Worm (Caenorhabditis elegans) whole organism, L3 larva: ENCODE results near the gene ops-1.

ENCODE experiments used
- R02D3.7 ChIP-seq: fragments of 150-350 bp; optimal IDR thresholded peaks from 2 replicates; lab custom pipeline; 2014; ENCODE audit warnings: missing biosample characterization, missing genetic modification characterization
- ZK546.5 ChIP-seq: sonication (generic microtip); optimal IDR thresholded peaks from 2 replicates; lab custom pipeline; 2017; ENCODE audit warnings: missing biosample characterization, missing genetic modification characterization
- aly-2 ChIP-seq: fragments of 150-350 bp; optimal IDR thresholded peaks from 2 replicates; lab custom pipeline; 2014; ENCODE audit warnings: missing biosample characterization, missing genetic modification characterization
- ama-1 ChIP-seq: fragments of 150-350 bp; optimal IDR thresholded peaks from 2 replicates; lab custom pipeline; 2018
- ceh-16 ChIP-seq: sonication (generic microtip); optimal IDR thresholded peaks from 2 replicates; lab custom pipeline; 2017; ENCODE audit warnings: missing biosample characterization, missing genetic modification characterization
- ceh-28 ChIP-seq: fragments of 150-350 bp; optimal IDR thresholded peaks from 2 replicates; lab custom pipeline; 2014; ENCODE audit warnings: missing biosample characterization, missing genetic modification reagents, missing genetic modification characterization
- ceh-9 ChIP-seq: sonication (generic microtip); optimal IDR thresholded peaks from 2 replicates; lab custom pipeline; 2018; ENCODE audit warnings: missing biosample characterization, missing genetic modification characterization
- daf-12 ChIP-seq: fragments of 150-350 bp; optimal IDR thresholded peaks from 2 replicates; lab custom pipeline; 2014; ENCODE audit warnings: missing biosample characterization, missing genetic modification reagents, missing genetic modification characterization
- egl-5 ChIP-seq: fragments of 150-350 bp; optimal IDR thresholded peaks from 2 replicates; lab custom pipeline; 2017; ENCODE audit warnings: missing biosample characterization, missing genetic modification reagents, missing genetic modification characterization, inconsistent platforms
- elt-2 ChIP-seq: sonication (generic microtip); optimal IDR thresholded peaks from 2 replicates; lab custom pipeline; 2016; ENCODE audit warnings: missing genetic modification reagents, mild to moderate bottlenecking, missing genetic modification characterization, missing compliant biosample characterization
- elt-3 ChIP-seq, 3 experiments: fragments of 150-350 bp in 1 of 3; sonication (generic microtip) in 2 of 3; optimal IDR thresholded peaks; 2 replicates in 2 of 3; 4 replicates in 1 of 3; lab custom pipeline; 2014 to 2017; ENCODE audit warnings: missing biosample characterization in 3 of 3, missing genetic modification characterization in 3 of 3
- eor-1 ChIP-seq, 2 experiments: fragments of 150-350 bp; optimal IDR thresholded peaks; 2 replicates each; lab custom pipeline; 2014 to 2018; ENCODE audit warnings: missing biosample characterization in 2 of 2, missing genetic modification characterization in 2 of 2
- fkh-10 ChIP-seq: sonication (generic microtip); optimal IDR thresholded peaks from 2 replicates; lab custom pipeline; 2017; ENCODE audit warnings: missing biosample characterization, missing genetic modification reagents, missing genetic modification characterization
- fkh-2 ChIP-seq: fragments of 150-350 bp; optimal IDR thresholded peaks from 2 replicates; lab custom pipeline; 2014; ENCODE audit warnings: missing biosample characterization, missing genetic modification reagents, missing genetic modification characterization
- fos-1 ChIP-seq: fragments of 150-350 bp; optimal IDR thresholded peaks from 2 replicates; lab custom pipeline; 2014; ENCODE audit warnings: missing biosample characterization, missing genetic modification characterization
- hmg-11 ChIP-seq: sonication (generic microtip); optimal IDR thresholded peaks from 2 replicates; lab custom pipeline; 2016; ENCODE audit warnings: missing genetic modification characterization, missing compliant biosample characterization
- jun-1 ChIP-seq: fragments of 150-350 bp; optimal IDR thresholded peaks from 2 replicates; lab custom pipeline; 2014; ENCODE audit warnings: missing biosample characterization, missing genetic modification reagents, missing genetic modification characterization
- lin-15B ChIP-seq: fragments of 150-350 bp; optimal IDR thresholded peaks from 2 replicates; lab custom pipeline; 2014; ENCODE audit warnings: missing biosample characterization, missing genetic modification characterization
- lin-39 ChIP-seq: fragments of 150-350 bp; optimal IDR thresholded peaks from 2 replicates; lab custom pipeline; 2018; ENCODE audit warnings: missing biosample characterization, missing genetic modification reagents, missing genetic modification characterization
- mml-1 ChIP-seq: fragments of 150-350 bp; sonication (generic microtip); optimal IDR thresholded peaks from 3 replicates; lab custom pipeline; 2014; ENCODE audit warnings: missing biosample characterization, missing genetic modification characterization
- nfya-1 ChIP-seq: sonication (generic microtip); optimal IDR thresholded peaks from 2 replicates; lab custom pipeline; 2017; ENCODE audit warnings: missing genetic modification characterization, mild to moderate bottlenecking, missing compliant biosample characterization, antibody characterized with exemption, moderate library complexity; ENCODE audit not compliant: insufficient read depth
- nhr-11 ChIP-seq: fragments of 150-350 bp; optimal IDR thresholded peaks from 2 replicates; lab custom pipeline; 2014; ENCODE audit warnings: missing biosample characterization, missing genetic modification characterization
- nhr-12 ChIP-seq: fragments of 150-350 bp; optimal IDR thresholded peaks from 2 replicates; lab custom pipeline; 2014; ENCODE audit warnings: missing biosample characterization, missing genetic modification characterization
- nhr-23 ChIP-seq: fragments of 150-350 bp; optimal IDR thresholded peaks from 2 replicates; lab custom pipeline; 2014; ENCODE audit warnings: missing biosample characterization, missing genetic modification reagents, missing genetic modification characterization
- nhr-237 ChIP-seq: fragments of 150-350 bp; optimal IDR thresholded peaks from 2 replicates; lab custom pipeline; 2014; ENCODE audit warnings: missing biosample characterization, missing genetic modification characterization
- nhr-25 ChIP-seq: sonication (generic microtip); optimal IDR thresholded peaks from 2 replicates; lab custom pipeline; 2017; ENCODE audit warnings: missing biosample characterization, missing genetic modification characterization
- nhr-43 ChIP-seq: sonication (generic microtip); optimal IDR thresholded peaks from 2 replicates; lab custom pipeline; 2016; ENCODE audit warnings: mild to moderate bottlenecking, missing genetic modification characterization, missing compliant biosample characterization; ENCODE audit not compliant: poor library complexity, severe bottlenecking
- nhr-67 ChIP-seq: fragments of 150-350 bp; optimal IDR thresholded peaks from 2 replicates; lab custom pipeline; 2014; ENCODE audit warnings: missing biosample characterization, missing genetic modification characterization
- nhr-76 ChIP-seq: fragments of 150-350 bp; sonication (generic microtip); optimal IDR thresholded peaks from 5 replicates; lab custom pipeline; 2014; ENCODE audit warnings: missing biosample characterization, missing genetic modification characterization
- nhr-77 ChIP-seq: fragments of 150-350 bp; optimal IDR thresholded peaks from 2 replicates; lab custom pipeline; 2014; ENCODE audit warnings: missing biosample characterization, missing genetic modification characterization
- pha-4 ChIP-seq: fragments of 150-350 bp; optimal IDR thresholded peaks from 2 replicates; lab custom pipeline; 2014; ENCODE audit warnings: missing biosample characterization, missing genetic modification reagents, missing genetic modification characterization
- pqm-1 ChIP-seq: fragments of 150-350 bp; optimal IDR thresholded peaks from 2 replicates; lab custom pipeline; 2017; ENCODE audit warnings: missing biosample characterization, missing genetic modification characterization, inconsistent platforms
- sea-2 ChIP-seq: fragments of 150-350 bp; sonication (generic microtip); optimal IDR thresholded peaks from 4 replicates; lab custom pipeline; 2014; ENCODE audit warnings: missing biosample characterization, missing genetic modification reagents, missing genetic modification characterization
- snpc-4 ChIP-seq: fragments of 150-350 bp; optimal IDR thresholded peaks from 2 replicates; lab custom pipeline; 2014; ENCODE audit warnings: missing biosample characterization, missing genetic modification characterization
- unc-62 ChIP-seq: fragments of 150-350 bp; sonication (generic microtip); optimal IDR thresholded peaks from 4 replicates; lab custom pipeline; 2014; ENCODE audit warnings: missing biosample characterization, missing genetic modification reagents, missing genetic modification characterization
- ztf-11 ChIP-seq: fragments of 150-350 bp; optimal IDR thresholded peaks from 2 replicates; lab custom pipeline; 2014; ENCODE audit warnings: missing biosample characterization, missing genetic modification characterization
- ztf-4 ChIP-seq: fragments of 150-350 bp; optimal IDR thresholded peaks from 2 replicates; lab custom pipeline; 2014; ENCODE audit warnings: missing biosample characterization, missing genetic modification characterization

ops-1 gene

DNA sequence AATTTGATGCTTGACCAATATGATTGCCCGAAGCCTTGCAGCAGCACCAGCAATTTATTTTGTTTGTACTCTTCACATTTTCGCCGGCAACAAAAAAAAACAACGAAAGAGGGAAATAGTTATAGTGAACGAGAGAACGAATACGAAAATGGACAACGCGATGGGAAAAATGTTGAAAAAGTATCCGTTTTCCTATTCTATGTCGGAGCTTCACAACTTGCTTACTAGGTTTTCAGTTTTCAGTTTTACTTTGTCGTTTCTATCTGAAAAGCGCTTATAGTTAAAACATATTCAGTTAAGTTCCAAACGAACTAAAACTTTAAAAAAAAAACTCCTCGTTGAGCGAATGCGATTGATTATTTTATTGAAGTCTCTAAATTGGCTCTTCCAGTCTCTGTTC lies 44.0 kb upstream of the ops-1 start:
- TF ChIP-seq egl-5 (tag; lab: Kevin White, UChicago) (no peak), mml-1 (no peak), R02D3.7 (tag; lab: Kevin White, UChicago) (no peak), fos-1 (tag; lab: Kevin White, UChicago) (no peak), ceh-9 (tag; lab: Kevin White, UChicago) (no peak), ceh-28 (tag; lab: Kevin White, UChicago) (no peak), daf-12 (tag; lab: Kevin White, UChicago) (no peak)

DNA sequence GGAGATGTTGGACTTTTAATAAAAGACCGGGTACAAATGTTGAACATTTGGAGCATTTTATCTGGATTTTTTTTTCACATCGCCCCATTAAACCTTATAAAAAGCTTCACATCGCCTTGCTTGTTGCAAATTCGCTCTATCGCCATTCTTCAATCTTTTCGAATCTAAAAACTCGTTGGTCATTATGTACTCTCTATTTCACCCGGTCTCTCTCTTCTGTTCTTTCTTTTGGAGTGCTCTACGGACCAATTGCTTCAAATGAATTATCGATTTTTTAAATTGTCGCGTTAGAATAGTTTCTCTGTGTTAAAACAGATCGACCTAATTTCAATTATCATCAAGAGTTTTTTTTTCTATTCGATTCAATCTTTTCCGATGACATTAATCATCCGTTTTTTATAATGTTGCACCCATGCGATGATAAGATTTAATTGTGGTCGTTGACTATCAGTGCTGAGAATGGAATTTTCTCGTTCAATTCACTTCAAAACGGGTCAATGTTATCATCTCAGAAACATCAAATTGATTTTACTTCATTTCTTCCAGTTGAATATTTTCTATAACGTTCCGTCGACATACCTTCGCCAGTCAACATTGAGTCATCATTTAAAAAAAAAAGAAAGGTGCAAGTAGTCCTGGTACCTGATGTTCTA lies 43.3 kb upstream of the ops-1 start:
- TF ChIP-seq unc-62 (GFP tag; lab: Kevin White, UChicago) = no peak
- peak; percentile 71 for TF ChIP-seq elt-2 (tag; lab: Kevin White, UChicago)
- no peak for TF ChIP-seq ama-1 (lab: Kevin White, UChicago)
- no peak for TF ChIP-seq nhr-77 (tag; lab: Kevin White, UChicago)
- TF ChIP-seq ZK546.5 (tag; lab: Kevin White, UChicago) = no peak
- no peak for TF ChIP-seq nhr-11
- TF ChIP-seq lin-15B (tag; lab: Kevin White, UChicago) = peak; percentile 53
- no peak for TF ChIP-seq fkh-10
- TF ChIP-seq ztf-11 (tag; lab: Kevin White, UChicago) = no peak
- TF ChIP-seq pha-4 (tag; lab: Kevin White, UChicago) = no peak
- peak; percentile 19 for TF ChIP-seq snpc-4 (tag; lab: Kevin White, UChicago)
- TF ChIP-seq sea-2 (GFP tag; lab: Kevin White, UChicago) = no peak
- TF ChIP-seq R02D3.7 (tag; lab: Kevin White, UChicago) = no peak
- TF ChIP-seq pqm-1 (tag; lab: Kevin White, UChicago) = no peak
- TF ChIP-seq ceh-28 (tag; lab: Kevin White, UChicago) = peak; percentile 76
- TF ChIP-seq nhr-67 (tag; lab: Kevin White, UChicago) = no peak
- TF ChIP-seq eor-1 (tag; optimal IDR thresholded peaks at IDR 0.05; lab: Kevin White, UChicago) = no peak
- TF ChIP-seq ztf-4 = no peak
- TF ChIP-seq ceh-16 (tag; lab: Kevin White, UChicago) = no peak
- peak; percentile 8 for TF ChIP-seq nfya-1 (tag; lab: Kevin White, UChicago)
- no peak for TF ChIP-seq fkh-2 (tag; lab: Kevin White, UChicago)
- TF ChIP-seq elt-3 (tag; optimal IDR thresholded peaks at IDR 0.05; lab: Kevin White, UChicago) = no peak
- peak; percentile 53 for TF ChIP-seq lin-39 (tag; lab: Kevin White, UChicago)
- TF ChIP-seq nhr-43 (tag; lab: Kevin White, UChicago) = no peak
- no peak for TF ChIP-seq nhr-23 (tag; lab: Kevin White, UChicago)
- no peak for TF ChIP-seq nhr-237 (tag; lab: Kevin White, UChicago)
- no peak for TF ChIP-seq hmg-11 (tag; lab: Kevin White, UChicago)
- TF ChIP-seq, all 47 proteins: peak for 6

DNA sequence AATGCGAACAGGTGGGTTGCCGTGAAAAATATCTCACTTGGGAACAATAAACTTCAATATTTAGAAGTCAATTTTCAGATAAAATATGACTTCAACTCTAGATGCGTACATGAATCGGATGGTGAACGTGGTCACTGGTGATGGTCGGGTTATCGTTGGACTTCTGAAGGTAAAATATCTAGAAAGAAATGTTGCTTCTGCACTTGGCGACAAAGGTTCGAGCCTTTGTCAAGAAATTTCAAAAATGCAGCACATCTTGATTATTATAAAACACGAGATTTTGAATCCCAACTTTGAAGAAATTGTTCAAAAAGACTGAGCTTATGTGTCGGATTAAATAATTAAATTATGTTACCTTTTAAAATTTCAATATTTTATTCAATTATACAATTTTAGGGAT lies 42.3 kb upstream of the ops-1 start, which contains the start of gene lsm-8:
Gene lsm-8, plus strand, starts transcription at position 79 of the 400 bp plus-strand sequence.
- no peak for TF ChIP-seq jun-1 (tag; lab: Kevin White, UChicago)
- TF ChIP-seq ama-1 (lab: Kevin White, UChicago) = no peak
- TF ChIP-seq ztf-11 (tag; lab: Kevin White, UChicago) = no peak
- no peak for TF ChIP-seq nhr-77 (tag; lab: Kevin White, UChicago)
- no peak for TF ChIP-seq nhr-25 (tag; lab: Kevin White, UChicago)
- TF ChIP-seq unc-62 (GFP tag; lab: Kevin White, UChicago) = no peak
- no peak for TF ChIP-seq fkh-2 (tag; lab: Kevin White, UChicago)
- TF ChIP-seq nhr-12 (tag; lab: Kevin White, UChicago) = no peak
- no peak for TF ChIP-seq ceh-28 (tag; lab: Kevin White, UChicago)
- no peak for TF ChIP-seq eor-1 (tag; optimal IDR thresholded peaks at IDR 0.05; lab: Kevin White, UChicago)
- TF ChIP-seq lin-39 (tag; lab: Kevin White, UChicago) = no peak
- no peak for TF ChIP-seq lin-15B (tag; lab: Kevin White, UChicago)
- TF ChIP-seq nhr-76 (tag; lab: Kevin White, UChicago) = no peak
- TF ChIP-seq nhr-23 (tag; lab: Kevin White, UChicago) = no peak
- TF ChIP-seq aly-2 (tag; lab: Kevin White, UChicago) = no peak
- no peak for TF ChIP-seq nhr-237 (tag; lab: Kevin White, UChicago)
- TF ChIP-seq ZK546.5 (tag; lab: Kevin White, UChicago) = no peak
